Worm (Caenorhabditis elegans): ENCODE results near the gene F08B12.4.
"Not testable (repeated sequence)": the region's sequence is repeated elsewhere in the genome, so short reads cannot be mapped to it uniquely, and the experiment has no call there.

The F08B12.4 gene

DNA sequence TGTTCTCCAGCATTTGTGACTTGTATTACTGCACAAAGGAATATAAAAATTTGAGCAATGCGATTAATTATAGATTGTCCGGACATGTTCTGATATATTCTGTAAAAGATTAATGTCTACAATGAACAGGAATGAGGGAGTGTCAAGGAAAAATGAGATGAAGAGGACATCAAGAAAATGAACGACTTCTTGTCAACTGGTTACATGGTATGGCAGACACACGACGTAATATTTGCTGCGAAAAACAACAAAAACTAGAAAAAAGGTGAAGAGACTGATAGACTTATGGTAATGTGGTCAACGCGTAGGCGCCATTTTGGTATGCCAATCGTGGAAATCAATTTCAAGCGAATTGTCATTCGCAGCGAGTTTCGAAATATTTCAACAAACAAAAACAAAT is 39.0 kb upstream of the F08B12.4 start, which contains the start of gene igeg-2:
igeg-2 (minus strand) TSS at position 101 of the 400 bp plus-strand sequence.
- TF ChIP-seq R02D3.7 (tag; optimal IDR thresholded peaks at IDR 0.05) (no peak), sma-9 (GFP tag; optimal IDR thresholded peaks at IDR 0.05) (no peak), sma-9 (tag; optimal IDR thresholded peaks at IDR 0.05) (no peak), sma-3 (GFP tag; optimal IDR thresholded peaks at IDR 0.05) (no peak), snpc-4 (tag; optimal IDR thresholded peaks at IDR 0.05) (no peak), mdl-1 (tag; optimal IDR thresholded peaks at IDR 0.05) (no peak), nhr-11 (tag; optimal IDR thresholded peaks at IDR 0.05) (no peak), ceh-16 (tag; optimal IDR thresholded peaks at IDR 0.05) (no peak), ztf-4 (tag; optimal IDR thresholded peaks at IDR 0.05) (no peak), unc-39 (tag; optimal IDR thresholded peaks at IDR 0.05) (no peak), zag-1 (tag; optimal IDR thresholded peaks at IDR 0.05) (no peak), egl-27 (tag; optimal IDR thresholded peaks at IDR 0.05) (no peak), nhr-6 (tag; optimal IDR thresholded peaks at IDR 0.05) (no peak), nhr-23 (tag; optimal IDR thresholded peaks at IDR 0.05) (no peak), elt-1 (tag; optimal IDR thresholded peaks at IDR 0.05) (no peak), lsy-2 (tag; optimal IDR thresholded peaks at IDR 0.05) (no peak), nhr-129 (tag; optimal IDR thresholded peaks at IDR 0.05) (no peak), nhr-77 (tag; optimal IDR thresholded peaks at IDR 0.05) (no peak), C34F6.9 (tag; optimal IDR thresholded peaks at IDR 0.05) (no peak)

DNA sequence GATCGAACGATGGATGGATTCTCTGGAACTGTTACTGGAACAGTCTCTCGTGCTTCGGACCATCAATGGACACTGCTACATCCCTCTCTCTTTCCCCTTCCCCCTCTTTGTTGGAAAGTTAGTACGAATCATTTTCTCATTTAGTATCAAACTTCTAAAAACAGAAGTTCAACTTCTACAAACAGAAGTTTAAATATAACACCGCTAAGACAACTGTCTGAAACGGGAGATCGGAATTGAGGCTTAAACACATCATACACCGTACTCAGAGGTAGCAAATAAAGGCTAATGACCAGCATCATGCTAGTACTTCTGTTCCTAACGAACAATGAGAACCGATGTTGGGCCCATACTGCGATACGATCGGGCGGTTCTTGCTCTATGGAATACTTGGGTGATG is 32.2 kb upstream of the F08B12.4 start, which contains the start of gene F46C3.7:
F46C3.7 (plus strand) TSS at position 301 of the 400 bp plus-strand sequence.
- TF ChIP-seq sem-4 (tag; optimal IDR thresholded peaks at IDR 0.05); nhr-11 (tag; optimal IDR thresholded peaks at IDR 0.05); blmp-1 (tag; optimal IDR thresholded peaks at IDR 0.05; ENCODE audit: insufficient read depth): not testable (repeated sequence)

DNA sequence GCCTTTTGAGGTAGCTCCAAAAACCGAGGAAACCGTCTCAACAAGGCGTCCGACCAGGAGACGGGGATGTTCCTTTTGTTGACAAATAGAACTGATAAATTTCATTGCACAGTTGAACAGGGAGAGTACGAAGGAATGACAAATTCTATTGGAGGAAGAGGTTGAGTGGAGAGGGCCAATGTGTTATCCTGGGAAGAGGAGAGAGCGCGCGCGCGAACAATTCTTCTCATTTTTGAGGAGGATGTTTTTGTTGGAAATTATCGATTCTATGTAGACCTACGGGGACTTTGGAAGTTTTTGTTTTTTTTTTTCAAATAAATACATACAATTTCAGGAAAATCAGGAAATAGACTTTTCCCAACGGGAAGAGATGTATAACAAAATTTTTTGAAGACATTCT is 30.2 kb upstream of the F08B12.4 start:
- no peak for TF ChIP-seq dmd-4 (tag; optimal IDR thresholded peaks at IDR 0.05)
- no peak for TF ChIP-seq aly-2 (tag; optimal IDR thresholded peaks at IDR 0.05)
- TF ChIP-seq gmeb-1 (tag; optimal IDR thresholded peaks at IDR 0.05), result no peak
- TF ChIP-seq alr-1 (tag; optimal IDR thresholded peaks at IDR 0.05), result no peak
- TF ChIP-seq R02D3.7 (tag; optimal IDR thresholded peaks at IDR 0.05), result no peak
- TF ChIP-seq sem-4 (tag; optimal IDR thresholded peaks at IDR 0.05), result no peak
- TF ChIP-seq blmp-1 (tag; optimal IDR thresholded peaks at IDR 0.05; ENCODE audit: insufficient read depth), result no peak
- TF ChIP-seq nhr-23 (tag; optimal IDR thresholded peaks at IDR 0.05), result no peak
- no peak for TF ChIP-seq sma-3 (GFP tag; optimal IDR thresholded peaks at IDR 0.05)
- TF ChIP-seq nhr-77 (tag; optimal IDR thresholded peaks at IDR 0.05), result no peak
- TF ChIP-seq nhr-129 (tag; optimal IDR thresholded peaks at IDR 0.05), result no peak
- TF ChIP-seq mbf-1 (tag; optimal IDR thresholded peaks at IDR 0.05), result no peak
- TF ChIP-seq unc-62 (GFP tag; optimal IDR thresholded peaks at IDR 0.05), result no peak
- TF ChIP-seq F13H6.1 (tag; optimal IDR thresholded peaks at IDR 0.05), result no peak

DNA sequence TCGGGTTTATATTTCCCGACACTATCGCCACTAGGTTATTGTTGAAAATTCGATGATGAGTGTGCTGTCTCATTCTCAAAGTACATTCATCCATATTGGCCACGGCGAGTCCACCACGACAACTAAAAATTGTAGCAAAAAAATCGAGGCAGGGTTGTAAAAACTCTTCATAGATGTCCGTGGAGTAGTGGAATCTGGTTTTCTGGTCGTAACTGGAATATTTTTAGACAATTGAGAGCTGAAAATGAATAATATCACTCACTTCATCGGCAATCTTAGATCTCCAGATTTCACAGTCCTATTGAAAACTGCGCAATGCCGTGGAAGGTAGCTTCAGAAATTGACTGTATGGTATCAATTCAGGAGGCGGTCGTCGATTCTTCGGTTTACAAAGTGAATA is 28.0 kb upstream of the F08B12.4 start:
- TF ChIP-seq unc-62 (GFP tag; optimal IDR thresholded peaks at IDR 0.05) (no peak), alr-1 (tag; optimal IDR thresholded peaks at IDR 0.05) (no peak), snpc-4 (tag; optimal IDR thresholded peaks at IDR 0.05) (no peak), nhr-23 (tag; optimal IDR thresholded peaks at IDR 0.05) (no peak), aly-2 (tag; optimal IDR thresholded peaks at IDR 0.05) (no peak), mdl-1 (tag; optimal IDR thresholded peaks at IDR 0.05) (no peak), mbf-1 (tag; optimal IDR thresholded peaks at IDR 0.05) (no peak)

DNA sequence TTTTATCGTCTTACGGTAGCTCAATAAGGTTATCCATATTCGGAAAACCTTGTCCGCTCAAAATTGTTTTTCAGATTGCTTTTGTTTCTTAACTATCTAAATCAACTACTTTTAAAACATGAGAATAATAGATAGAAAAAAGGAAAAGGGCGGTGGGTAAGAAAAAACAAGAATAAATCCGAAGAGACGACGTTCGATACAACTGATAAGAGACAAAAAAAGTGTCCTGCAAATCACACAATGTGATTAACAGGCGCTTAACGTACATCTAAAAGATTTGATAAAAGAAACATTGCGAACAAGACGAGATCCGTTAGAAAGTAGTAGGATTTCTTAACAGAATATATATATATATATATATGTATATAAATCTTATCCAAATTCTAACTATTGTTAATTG is 26.0 kb upstream of the F08B12.4 start, which contains the start of gene hum-4:
hum-4 (minus strand) TSS at position 101 of the 400 bp plus-strand sequence.
- TF ChIP-seq nhr-237 (tag; optimal IDR thresholded peaks at IDR 0.05), result no peak

DNA sequence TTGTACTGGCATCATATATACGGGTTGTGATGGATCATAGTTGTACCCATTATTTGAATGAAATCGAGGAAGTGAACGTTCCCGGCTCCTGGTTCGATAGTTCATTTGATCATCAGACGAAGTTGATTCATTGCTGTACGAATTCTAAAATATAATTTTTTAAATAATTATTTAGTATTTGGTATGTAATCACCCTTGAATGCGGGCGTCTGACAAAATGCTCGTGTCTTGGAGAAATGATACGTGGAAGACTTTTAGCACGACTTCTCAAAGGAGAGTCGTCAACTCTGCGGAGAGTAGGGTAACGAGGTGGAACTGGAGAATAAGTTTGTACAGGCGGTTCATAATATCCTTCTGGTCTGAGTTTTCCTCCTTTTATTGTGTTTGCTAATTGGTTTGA is 20.0 kb upstream of the F08B12.4 start:
- no peak for TF ChIP-seq sma-3 (GFP tag; optimal IDR thresholded peaks at IDR 0.05)

DNA sequence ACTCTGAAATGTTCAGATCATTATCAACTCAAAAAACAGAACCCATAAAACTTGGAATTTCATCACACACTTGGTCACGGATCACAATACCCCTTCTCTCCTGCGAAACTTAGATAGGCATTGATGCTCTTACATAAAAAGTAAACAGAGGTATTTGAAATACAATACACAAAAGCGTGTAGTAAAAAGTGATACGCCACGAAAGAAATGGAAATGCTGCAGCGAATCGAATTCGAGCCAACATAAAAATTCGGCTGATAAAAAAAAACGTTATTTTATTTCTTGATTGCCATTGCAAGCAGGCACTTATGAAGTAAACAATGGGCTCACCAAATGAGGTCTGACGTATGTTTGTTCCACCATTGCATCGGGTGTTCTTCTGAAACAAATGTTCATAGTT is 19.1 kb upstream of the F08B12.4 start:
- peak; percentile 36 for TF ChIP-seq fos-1 (tag; optimal IDR thresholded peaks at IDR 0.05)
- no peak for TF ChIP-seq nhr-237 (tag; optimal IDR thresholded peaks at IDR 0.05)
- no peak for TF ChIP-seq blmp-1 (tag; optimal IDR thresholded peaks at IDR 0.05; ENCODE audit: insufficient read depth)

Measured in whole organism, L2 larva.